Worm (Caenorhabditis elegans) whole organism, L1 larva: Measurements from ENCODE around the gene clec-176.

Experiments used
- aha-1 ChIP-seq: fragments of 150-350 bp; optimal IDR thresholded peaks from 2 replicates; lab custom pipeline; 2014; ENCODE audit warnings: missing biosample characterization, missing genetic modification characterization
- ama-1 ChIP-seq: fragments of 150-350 bp; optimal IDR thresholded peaks from 2 replicates; lab custom pipeline; 2014
- fos-1 ChIP-seq: fragments of 150-350 bp; optimal IDR thresholded peaks from 2 replicates; lab custom pipeline; 2014; ENCODE audit warnings: missing biosample characterization, missing genetic modification characterization
- lin-35 ChIP-seq, 2 experiments: fragments of 150-350 bp; optimal IDR thresholded peaks; 2 replicates each; lab custom pipeline; 2014; ENCODE audit warnings: missing biosample characterization in 2 of 2, missing genetic modification characterization in 2 of 2, missing genetic modification reagents in 2 of 2
- lir-3 ChIP-seq: sonication (generic microtip); optimal IDR thresholded peaks from 2 replicates; lab custom pipeline; 2016; ENCODE audit warnings: mild to moderate bottlenecking, missing genetic modification characterization, moderate library complexity, missing compliant biosample characterization; ENCODE audit not compliant: poor library complexity
- mdl-1 ChIP-seq, 2 experiments: fragments of 150-350 bp; optimal IDR thresholded peaks; 2 replicates each; lab custom pipeline; 2014 to 2017; ENCODE audit warnings: missing biosample characterization in 2 of 2, missing genetic modification characterization in 2 of 2, inconsistent platforms in 1 of 2
- nhr-12 ChIP-seq: sonication (generic microtip); optimal IDR thresholded peaks from 2 replicates; lab custom pipeline; 2017; ENCODE audit warnings: missing biosample characterization, missing genetic modification characterization
- nhr-71 ChIP-seq: sonication (generic microtip); optimal IDR thresholded peaks from 2 replicates; lab custom pipeline; 2016; ENCODE audit warnings: mild to moderate bottlenecking, missing genetic modification characterization, moderate library complexity, missing compliant biosample characterization
- pag-3 ChIP-seq: sonication (generic microtip); optimal IDR thresholded peaks from 2 replicates; lab custom pipeline; 2017; ENCODE audit warnings: missing genetic modification characterization, mild to moderate bottlenecking, missing compliant biosample characterization, antibody characterized with exemption, borderline replicate concordance; ENCODE audit not compliant: insufficient read depth
- skn-1 ChIP-seq: fragments of 150-350 bp; optimal IDR thresholded peaks from 2 replicates; lab custom pipeline; 2014; ENCODE audit warnings: missing biosample characterization, missing genetic modification characterization
- unc-62 ChIP-seq: fragments of 150-350 bp; optimal IDR thresholded peaks from 2 replicates; lab custom pipeline; 2014; ENCODE audit warnings: missing biosample characterization, missing genetic modification reagents, missing genetic modification characterization
- unc-86 ChIP-seq: sonication (generic microtip); optimal IDR thresholded peaks from 2 replicates; lab custom pipeline; 2016; ENCODE audit warnings: missing genetic modification characterization, missing compliant biosample characterization
- zag-1 ChIP-seq: fragments of 150-350 bp; optimal IDR thresholded peaks from 2 replicates; lab custom pipeline; 2014; ENCODE audit warnings: missing biosample characterization, missing genetic modification characterization
- ztf-4 ChIP-seq: fragments of 150-350 bp; optimal IDR thresholded peaks from 2 replicates; lab custom pipeline; 2014; ENCODE audit warnings: missing biosample characterization, missing genetic modification characterization

- TF ChIP-seq unc-86 (no peak), pag-3 (tag; lab: Kevin White, UChicago) (no peak), ztf-4 (tag; lab: Kevin White, UChicago) (no peak), unc-62 (no peak), skn-1 (no peak), lin-35 (GFP tag; optimal IDR thresholded peaks at IDR 0.05; lab: Kevin White, UChicago) (no peak), zag-1 (tag; lab: Kevin White, UChicago) (no peak), mdl-1 (tag; optimal IDR thresholded peaks at IDR 0.05; lab: Kevin White, UChicago) (no peak), nhr-71 (no peak), fos-1 (tag; lab: Kevin White, UChicago) (no peak), ama-1 (lab: Kevin White, UChicago) (no peak), nhr-12 (tag; lab: Kevin White, UChicago) (no peak), aha-1 (no peak), lir-3 (tag; lab: Kevin White, UChicago) (no peak)
Observed at ce11 chrIV:5028978-5029377, 45.1 kb downstream of the clec-176 start, which contains the start of the genes best-6 and C09B9.2.
